Worm (Caenorhabditis elegans): ENCODE data around the gene clec-132.
A peak's percentile ranks its signal among the peaks of the same experiment; 100 is the strongest.

Gene clec-132

ce11 chrII:3576742-3577141 lies at the start of gene clec-132:
clec-132 (plus strand) TSS chrII:3577042.
- TF ChIP-seq nhr-25 (tag; optimal IDR thresholded peaks at IDR 0.05; ENCODE audit: borderline replicate concordance, insufficient read depth) (no peak), fkh-10 (GFP tag; optimal IDR thresholded peaks at IDR 0.05) (no peak), egl-43 (GFP tag; IDR thresholded peaks at IDR 0.05) (no peak), lin-29 (GFP tag; IDR thresholded peaks at IDR 0.05) (no peak), Y75B8A.6 (GFP tag; IDR thresholded peaks at IDR 0.05) (no peak), jun-1 (tag; optimal IDR thresholded peaks at IDR 0.05) (no peak), tag-97 (GFP tag; IDR thresholded peaks at IDR 0.05) (no peak), ceh-28 (tag; optimal IDR thresholded peaks at IDR 0.05) (no peak), zip-11 (GFP tag; IDR thresholded peaks at IDR 0.05) (no peak), cey-2 (tag; optimal IDR thresholded peaks at IDR 0.05; ENCODE audit: borderline replicate concordance, insufficient read depth) (no peak), mxl-2 (GFP tag; conservative IDR thresholded peaks at IDR 0.05) (no peak), lin-1 (GFP tag; IDR thresholded peaks at IDR 0.05) (no peak), unc-62 (GFP tag; optimal IDR thresholded peaks at IDR 0.05 in 1 of 2) (no peak), unc-62 (tag; optimal IDR thresholded peaks at IDR 0.05) (no peak), lin-15B (tag; optimal IDR thresholded peaks at IDR 0.05) (no peak), dpl-1 (GFP tag; optimal IDR thresholded peaks at IDR 0.05) (no peak), hmg-1.1 (GFP tag; IDR thresholded peaks at IDR 0.05) (no peak)

- TF ChIP-seq madf-5 (GFP tag; IDR thresholded peaks at IDR 0.05) = no peak
- peak; percentile 20 for TF ChIP-seq aha-1 (tag)
- no peak for TF ChIP-seq zip-2 (tag; optimal IDR thresholded peaks at IDR 0.05)
Measured at ce11 chrII:3527460-3527859, 49.4 kb upstream of the clec-132 start.

- no peak for TF ChIP-seq aha-1 (tag)
- no peak for TF ChIP-seq fkh-10 (GFP tag; optimal IDR thresholded peaks at IDR 0.05)
- no peak for TF ChIP-seq gei-8 (GFP tag; optimal IDR thresholded peaks at IDR 0.05)
- no peak for TF ChIP-seq spr-1 (tag; optimal IDR thresholded peaks at IDR 0.05)
Measured at ce11 chrII:3528256-3528655, 48.6 kb upstream of the clec-132 start, which contains the start of gene ncs-6. ncs-6 (minus strand) TSS chrII:3528516.

- TF ChIP-seq nhr-42 (GFP tag; IDR thresholded peaks at IDR 0.05) (no peak), set-16 (GFP tag; IDR thresholded peaks at IDR 0.05) (peak; percentile 69; the same call in 1 of the 2 replicates), duxl-1 (tag; optimal IDR thresholded peaks at IDR 0.05; ENCODE audit: poor library complexity) (no peak), T20F7.1 (GFP tag; optimal IDR thresholded peaks at IDR 0.05) (no peak), nhr-41 (GFP tag; IDR thresholded peaks at IDR 0.05) (no peak), mep-1 (tag; optimal IDR thresholded peaks at IDR 0.05) (no peak)
Measured at ce11 chrII:3540151-3540550, 36.7 kb upstream of the clec-132 start.

- no peak for TF ChIP-seq dve-1 (tag; optimal IDR thresholded peaks at IDR 0.05; ENCODE audit: insufficient read depth)
- peak in 1 of 2 experiments; percentile 12 for TF ChIP-seq lsy-2 (tag; optimal IDR thresholded peaks at IDR 0.05)
Measured at ce11 chrII:3546381-3546931, 30.4 kb upstream of the clec-132 start, which contains the start of gene apd-3. apd-3 (minus strand) TSS chrII:3546431.

- TF ChIP-seq mdl-1 (tag; optimal IDR thresholded peaks at IDR 0.05) = peak in 1 of 2 experiments; percentile 51
- no peak for TF ChIP-seq zfp-3 (GFP tag; conservative IDR thresholded peaks at IDR 0.05)
- TF ChIP-seq hif-1 (tag; optimal IDR thresholded peaks at IDR 0.05) = peak in 1 of 2 experiments; percentile 53
- TF ChIP-seq ces-1 (GFP tag; optimal IDR thresholded peaks at IDR 0.05) = no peak
- TF ChIP-seq hlh-30 (tag; optimal IDR thresholded peaks at IDR 0.05; ENCODE audit: insufficient read depth) = peak; percentile 24
- peak; percentile 33 for TF ChIP-seq dve-1 (tag; optimal IDR thresholded peaks at IDR 0.05; ENCODE audit: insufficient read depth)
- TF ChIP-seq unc-62 (GFP tag; optimal IDR thresholded peaks at IDR 0.05 in 1 of 2) = peak in 1 of 2 experiments; percentile 85
- TF ChIP-seq unc-62 (tag; optimal IDR thresholded peaks at IDR 0.05) = no peak
- TF ChIP-seq mep-1 (tag; optimal IDR thresholded peaks at IDR 0.05) = peak; percentile 37
- no peak for TF ChIP-seq pqm-1 (tag; optimal IDR thresholded peaks at IDR 0.05)
- peak; percentile 41; the same call in 1 of the 2 replicates for TF ChIP-seq set-16 (GFP tag; IDR thresholded peaks at IDR 0.05)
- peak; percentile 88 for TF ChIP-seq aha-1 (tag)
- TF ChIP-seq rbr-2 (tag; optimal IDR thresholded peaks at IDR 0.05) = peak; percentile 42
- TF ChIP-seq hmg-1.1 (GFP tag; IDR thresholded peaks at IDR 0.05) = peak; percentile 63
- peak; percentile 22 for TF ChIP-seq fkh-10 (GFP tag; optimal IDR thresholded peaks at IDR 0.05)
- peak; percentile 7 to 69 for TF ChIP-seq lsy-2 (tag; optimal IDR thresholded peaks at IDR 0.05)
- no peak for TF ChIP-seq attf-4 (tag; optimal IDR thresholded peaks at IDR 0.05)
- peak; percentile 8 for TF ChIP-seq dpl-1 (GFP tag; optimal IDR thresholded peaks at IDR 0.05)
- TF ChIP-seq jun-1 (tag; optimal IDR thresholded peaks at IDR 0.05) = no peak
Measured at ce11 chrII:3547282-3547681, 29.6 kb upstream of the clec-132 start.

All from whole organism, L4 larva.